Worm (Caenorhabditis elegans) whole organism, early embryonic: ENCODE measurements around the gene C43D7.4.
"Not testable (repeated sequence)": the region's sequence is repeated elsewhere in the genome, so short reads cannot be mapped to it uniquely, and the experiment has no call there.

Experiments used
- F13C5.2 ChIP-seq: sonication (generic microtip); optimal IDR thresholded peaks from 2 replicates; lab custom pipeline; 2017; ENCODE audit warnings: mild to moderate bottlenecking, missing genetic modification characterization, inconsistent platforms, missing compliant biosample characterization
- ama-1 ChIP-seq: fragments of 150-350 bp; optimal IDR thresholded peaks from 2 replicates; lab custom pipeline; 2014
- ceh-13 ChIP-seq: fragments of 200-800 bp; sonication (Bioruptor generic); optimal IDR thresholded peaks from 2 replicates; lab custom pipeline; 2018; ENCODE audit warnings: mild to moderate bottlenecking, missing genetic modification characterization, missing compliant biosample characterization
- ceh-36 ChIP-seq: sonication (generic microtip); optimal IDR thresholded peaks from 2 replicates; lab custom pipeline; 2016; ENCODE audit warnings: missing genetic modification characterization, inconsistent platforms, missing compliant biosample characterization
- ets-7 ChIP-seq: sonication (generic microtip); optimal IDR thresholded peaks from 2 replicates; lab custom pipeline; 2016; ENCODE audit warnings: missing genotype, missing genetic modification characterization, missing compliant biosample characterization
- flt-1 ChIP-seq: fragments of 200-800 bp; sonication (Bioruptor generic); IDR thresholded peaks from 2 replicates; pipeline ENCODE4 v1.3.6; 2022; ENCODE audit warnings: missing genetic modification characterization, missing compliant biosample characterization
- hmbx-1 ChIP-seq: sonication (generic microtip); optimal IDR thresholded peaks from 2 replicates; lab custom pipeline; 2016; ENCODE audit warnings: mild to moderate bottlenecking, missing genetic modification characterization, missing compliant biosample characterization
- hmg-4 ChIP-seq: fragments of 200-800 bp; sonication (Bioruptor generic); optimal IDR thresholded peaks from 2 replicates; lab custom pipeline; 2018; ENCODE audit warnings: mild to moderate bottlenecking, missing genetic modification characterization, missing compliant biosample characterization
- sea-1 ChIP-seq: fragments of 200-800 bp; sonication (Bioruptor generic); conservative IDR thresholded peaks from 2 replicates; pipeline ENCODE4 v1.3.6; 2022; ENCODE audit warnings: missing genetic modification characterization, missing compliant biosample characterization
- tbx-11 ChIP-seq: fragments of 200-800 bp; sonication (Bioruptor generic); IDR thresholded peaks from 2 replicates; pipeline ENCODE4 v1.3.6; 2022; ENCODE audit warnings: missing genetic modification characterization, missing compliant biosample characterization
- tbx-37 ChIP-seq: fragments of 200-800 bp; sonication (Bioruptor generic); conservative IDR thresholded peaks from 2 replicates; pipeline ENCODE4 v1.3.6; 2022; ENCODE audit warnings: missing genetic modification reagents, missing genetic modification characterization, missing compliant biosample characterization
- tra-4 ChIP-seq: sonication (generic microtip); optimal IDR thresholded peaks from 2 replicates; lab custom pipeline; 2017; ENCODE audit warnings: missing genetic modification characterization, missing compliant biosample characterization

ce11 chrV:19317058-19317457 lies 5.2 kb downstream of the C43D7.4 start, which contains the start of gene srh-208:
- not testable (repeated sequence) for TF ChIP-seq sea-1 (GFP tag; lab: Robert Waterston, UW); tbx-37; ets-7 (tag; lab: Kevin White, UChicago); tbx-11 (GFP tag; lab: Robert Waterston, UW); hmg-4 (GFP tag; lab: Kevin White, UChicago); ama-1 (lab: Kevin White, UChicago); ceh-36 (tag; lab: Kevin White, UChicago); F13C5.2 (tag; lab: Kevin White, UChicago); flt-1 (GFP tag; lab: Robert Waterston, UW); hmbx-1 (tag; lab: Kevin White, UChicago); ceh-13 (GFP tag; lab: Kevin White, UChicago); tra-4 (tag; lab: Kevin White, UChicago)
